Fruit fly (Drosophila melanogaster): ENCODE results near the gene CG15312.

- TF ChIP-seq pdm3 (GFP tag; optimal IDR thresholded peaks at IDR 0.05) (no peak), dac (GFP tag; optimal IDR thresholded peaks at IDR 0.05) (no peak), Gug (GFP tag; IDR thresholded peaks at IDR 0.05) (no peak), Eip78C (GFP tag) (no peak), Blimp-1 (GFP tag; optimal IDR thresholded peaks at IDR 0.05) (no peak)
Observed at dm6 chrX:10082950-10083253, 12.2 kb upstream of the CG15312 start, which contains the start of gene CG2972.
